Worm (Caenorhabditis elegans): ENCODE results near the gene K09D9.3.

ce11 chrV:3984178-3984577 is 35.1 kb upstream of the K09D9.3 start, which contains the start of gene nlp-29:
- TF ChIP-seq med-1 (GFP tag; optimal IDR thresholded peaks at IDR 0.05; ENCODE audit: insufficient read depth) (no peak), ztf-29 (GFP tag; IDR thresholded peaks at IDR 0.05) (no peak), flt-1 (GFP tag; IDR thresholded peaks at IDR 0.05) (no peak)
